Worm (Caenorhabditis elegans) whole organism, L4 larva: ENCODE results near the gene dcn-1.

Experiments
- F10B5.3 ChIP-seq: sonication (generic microtip); optimal IDR thresholded peaks from 2 replicates; lab custom pipeline; 2016; ENCODE audit warnings: mild to moderate bottlenecking, missing genetic modification characterization, missing compliant biosample characterization
- F37D6.2 ChIP-seq: sonication (generic microtip); optimal IDR thresholded peaks from 2 replicates; lab custom pipeline; 2016; ENCODE audit warnings: mild to moderate bottlenecking, missing genetic modification characterization, missing compliant biosample characterization
- T20F7.1 ChIP-seq: fragments of 200-800 bp; sonication (Bioruptor generic); optimal IDR thresholded peaks from 2 replicates; lab custom pipeline; 2018; ENCODE audit warnings: mild to moderate bottlenecking, missing genetic modification characterization, missing compliant biosample characterization
- ZK546.5 ChIP-seq, 2 experiments: sonication (generic microtip); optimal IDR thresholded peaks; 2 replicates each; lab custom pipeline; 2017; ENCODE audit warnings: missing biosample characterization in 2 of 2, missing genetic modification characterization in 2 of 2
- aha-1 ChIP-seq: fragments of 150-350 bp; peaks from one replicate; lab custom pipeline; 2014; ENCODE audit warnings: missing biosample characterization, missing genetic modification characterization
- ceh-32 ChIP-seq: sonication (generic microtip); optimal IDR thresholded peaks from 2 replicates; lab custom pipeline; 2016; ENCODE audit warnings: mild to moderate bottlenecking, missing genetic modification characterization, missing compliant biosample characterization; ENCODE audit not compliant: poor library complexity
- ceh-44 ChIP-seq: fragments of 200-800 bp; sonication (Bioruptor generic); IDR thresholded peaks from 2 replicates; pipeline ENCODE4 v1.3.6; 2022; ENCODE audit warnings: missing genetic modification reagents, missing genetic modification characterization, missing compliant biosample characterization
- daf-12 ChIP-seq: fragments of 150-350 bp; optimal IDR thresholded peaks from 2 replicates; lab custom pipeline; 2014; ENCODE audit warnings: missing biosample characterization, missing genetic modification reagents, missing genetic modification characterization
- daf-19 ChIP-seq: fragments of 200-800 bp; sonication (Bioruptor generic); conservative IDR thresholded peaks from 2 replicates; pipeline ENCODE4 v1.3.6; 2022; ENCODE audit warnings: missing genetic modification characterization, missing compliant biosample characterization
- daf-8 ChIP-seq: fragments of 200-800 bp; sonication (Bioruptor generic); IDR thresholded peaks from 2 replicates; pipeline ENCODE4 v1.3.6; 2022; ENCODE audit warnings: missing genetic modification characterization, missing compliant biosample characterization
- dmd-6 ChIP-seq: fragments of 200-800 bp; sonication (Bioruptor generic); IDR thresholded peaks from 2 replicates; pipeline ENCODE4 v1.3.6; 2022; ENCODE audit warnings: missing genetic modification reagents, missing genetic modification characterization, missing compliant biosample characterization
- duxl-1 ChIP-seq: sonication (generic microtip); optimal IDR thresholded peaks from 2 replicates; lab custom pipeline; 2016; ENCODE audit warnings: mild to moderate bottlenecking, missing genetic modification characterization, moderate library complexity, missing compliant biosample characterization; ENCODE audit not compliant: poor library complexity
- dve-1 ChIP-seq: sonication (generic microtip); optimal IDR thresholded peaks from 2 replicates; lab custom pipeline; 2017; ENCODE audit warnings: antibody characterized with exemption, mild to moderate bottlenecking, missing genetic modification characterization, missing compliant biosample characterization; ENCODE audit not compliant: insufficient read depth
- egl-27 ChIP-seq: sonication (generic microtip); optimal IDR thresholded peaks from 3 replicates; lab custom pipeline; 2017; ENCODE audit warnings: missing biosample characterization, missing genetic modification reagents, missing genetic modification characterization
- fkh-10 ChIP-seq: fragments of 150-350 bp; optimal IDR thresholded peaks from 2 replicates; lab custom pipeline; 2014; ENCODE audit warnings: missing biosample characterization, missing genetic modification reagents, missing genetic modification characterization
- gei-8 ChIP-seq: fragments of 200-800 bp; sonication (Bioruptor generic); optimal IDR thresholded peaks from 2 replicates; lab custom pipeline; 2018; ENCODE audit warnings: mild to moderate bottlenecking, missing genetic modification characterization, missing compliant biosample characterization
- hmg-1.1 ChIP-seq: fragments of 200-800 bp; sonication (Bioruptor generic); IDR thresholded peaks from 2 replicates; pipeline ENCODE4 v1.3.6; 2022; ENCODE audit warnings: missing genetic modification reagents, missing genetic modification characterization, missing compliant biosample characterization
- jun-1 ChIP-seq: fragments of 150-350 bp; optimal IDR thresholded peaks from 2 replicates; lab custom pipeline; 2014; ENCODE audit warnings: missing biosample characterization, missing genetic modification reagents, missing genetic modification characterization
- lin-15B ChIP-seq: fragments of 150-350 bp; sonication (generic microtip); optimal IDR thresholded peaks from 3 replicates; lab custom pipeline; 2014; ENCODE audit warnings: missing biosample characterization, missing genetic modification characterization
- lin-29 ChIP-seq: fragments of 200-800 bp; sonication (Bioruptor generic); IDR thresholded peaks from 2 replicates; pipeline ENCODE4 v1.3.6; 2022; ENCODE audit warnings: missing genetic modification reagents, missing genetic modification characterization, missing compliant biosample characterization
- lin-38 ChIP-seq: fragments of 200-800 bp; sonication (Bioruptor generic); IDR thresholded peaks from 2 replicates; pipeline ENCODE4 v1.3.6; 2022; ENCODE audit warnings: missing genetic modification reagents, missing genetic modification characterization, missing compliant biosample characterization
- lir-3 ChIP-seq: sonication (generic microtip); optimal IDR thresholded peaks from 2 replicates; lab custom pipeline; 2016; ENCODE audit warnings: mild to moderate bottlenecking, missing genetic modification characterization, missing compliant biosample characterization
- madf-5 ChIP-seq, 2 experiments: fragments of 200-800 bp; sonication (Bioruptor generic); IDR thresholded peaks; 2 replicates each; pipeline ENCODE4 v1.3.6; 2022; ENCODE audit warnings: missing compliant biosample characterization in 2 of 2, missing genetic modification characterization in 2 of 2
- mes-2 ChIP-seq: sonication (generic microtip); optimal IDR thresholded peaks from 2 replicates; lab custom pipeline; 2016; ENCODE audit warnings: missing genotype, mild to moderate bottlenecking, missing genetic modification characterization, missing compliant biosample characterization; ENCODE audit not compliant: poor library complexity, severe bottlenecking
- mxl-2 ChIP-seq: fragments of 200-800 bp; sonication (Bioruptor generic); conservative IDR thresholded peaks from 2 replicates; pipeline ENCODE4 v1.3.6; 2022; ENCODE audit warnings: missing genetic modification reagents, missing genetic modification characterization, missing compliant biosample characterization
- mxl-3 ChIP-seq: fragments of 200-800 bp; sonication (Bioruptor generic); optimal IDR thresholded peaks from 2 replicates; lab custom pipeline; 2018; ENCODE audit warnings: mild to moderate bottlenecking, missing genetic modification characterization, missing compliant biosample characterization
- nhr-102 ChIP-seq: sonication (generic microtip); optimal IDR thresholded peaks from 2 replicates; lab custom pipeline; 2016; ENCODE audit warnings: mild to moderate bottlenecking, missing genetic modification characterization, moderate library complexity, missing compliant biosample characterization
- nhr-237 ChIP-seq: sonication (generic microtip); optimal IDR thresholded peaks from 2 replicates; lab custom pipeline; 2017; ENCODE audit warnings: missing biosample characterization, missing genetic modification characterization
- nhr-28 ChIP-seq: fragments of 150-350 bp; optimal IDR thresholded peaks from 2 replicates; lab custom pipeline; 2014; ENCODE audit warnings: missing biosample characterization, missing genetic modification characterization
- nhr-41 ChIP-seq: fragments of 200-800 bp; sonication (Bioruptor generic); IDR thresholded peaks from 2 replicates; pipeline ENCODE4 v1.3.6; 2022; ENCODE audit warnings: missing genetic modification reagents, missing genetic modification characterization, missing compliant biosample characterization
- nhr-48 ChIP-seq: sonication (generic microtip); optimal IDR thresholded peaks from 2 replicates; lab custom pipeline; 2016; ENCODE audit warnings: mild to moderate bottlenecking, missing genetic modification characterization, missing compliant biosample characterization
- nhr-76 ChIP-seq: fragments of 150-350 bp; optimal IDR thresholded peaks from 2 replicates; lab custom pipeline; 2014; ENCODE audit warnings: missing biosample characterization, missing genetic modification characterization
- nhr-77 ChIP-seq: fragments of 150-350 bp; optimal IDR thresholded peaks from 2 replicates; lab custom pipeline; 2014; ENCODE audit warnings: missing biosample characterization, missing genetic modification characterization
- pqm-1 ChIP-seq: sonication (generic microtip); optimal IDR thresholded peaks from 2 replicates; lab custom pipeline; 2017; ENCODE audit warnings: missing biosample characterization, missing genetic modification characterization
- rbr-2 ChIP-seq: sonication (generic microtip); optimal IDR thresholded peaks from 2 replicates; lab custom pipeline; 2016; ENCODE audit warnings: missing genotype, missing genetic modification characterization, missing compliant biosample characterization
- saeg-2 ChIP-seq: fragments of 200-800 bp; sonication (Bioruptor generic); IDR thresholded peaks from 2 replicates; pipeline ENCODE4 v1.3.6; 2022; ENCODE audit warnings: missing genetic modification reagents, missing genetic modification characterization, missing compliant biosample characterization
- set-16 ChIP-seq: fragments of 200-800 bp; sonication (Bioruptor generic); IDR thresholded peaks from 2 replicates; pipeline ENCODE4 v1.3.6; 2022; ENCODE audit warnings: missing genetic modification reagents, missing genetic modification characterization, missing compliant biosample characterization
- spr-1 ChIP-seq: sonication (generic microtip); optimal IDR thresholded peaks from 2 replicates; lab custom pipeline; 2016; ENCODE audit warnings: mild to moderate bottlenecking, missing genetic modification characterization, missing compliant biosample characterization
- tra-1 ChIP-seq: fragments of 200-800 bp; sonication (Bioruptor generic); IDR thresholded peaks from 2 replicates; pipeline ENCODE4 v1.3.6; 2022; ENCODE audit warnings: missing genetic modification reagents, missing genetic modification characterization, missing compliant biosample characterization
- unc-62 ChIP-seq, 3 experiments: fragments of 150-350 bp in 1 of 3; sonication (generic microtip); optimal IDR thresholded peaks in 2 of 3; peaks in 1 of 3; 1 replicate in 1 of 3; 2 replicates in 2 of 3; lab custom pipeline; 2014 to 2017; ENCODE audit warnings: missing biosample characterization in 3 of 3, missing genetic modification characterization in 3 of 3, missing genetic modification reagents in 3 of 3, missing genotype in 1 of 3
- zag-1 ChIP-seq: fragments of 150-350 bp; optimal IDR thresholded peaks from 2 replicates; lab custom pipeline; 2014; ENCODE audit warnings: missing biosample characterization, missing genetic modification characterization
- zfp-2 ChIP-seq: sonication (generic microtip); optimal IDR thresholded peaks from 2 replicates; lab custom pipeline; 2016; ENCODE audit warnings: mild to moderate bottlenecking, missing genetic modification characterization, missing compliant biosample characterization
- ztf-7 ChIP-seq: fragments of 150-350 bp; optimal IDR thresholded peaks from 2 replicates; lab custom pipeline; 2014; ENCODE audit warnings: missing biosample characterization, missing genetic modification characterization

The dcn-1 gene

DNA sequence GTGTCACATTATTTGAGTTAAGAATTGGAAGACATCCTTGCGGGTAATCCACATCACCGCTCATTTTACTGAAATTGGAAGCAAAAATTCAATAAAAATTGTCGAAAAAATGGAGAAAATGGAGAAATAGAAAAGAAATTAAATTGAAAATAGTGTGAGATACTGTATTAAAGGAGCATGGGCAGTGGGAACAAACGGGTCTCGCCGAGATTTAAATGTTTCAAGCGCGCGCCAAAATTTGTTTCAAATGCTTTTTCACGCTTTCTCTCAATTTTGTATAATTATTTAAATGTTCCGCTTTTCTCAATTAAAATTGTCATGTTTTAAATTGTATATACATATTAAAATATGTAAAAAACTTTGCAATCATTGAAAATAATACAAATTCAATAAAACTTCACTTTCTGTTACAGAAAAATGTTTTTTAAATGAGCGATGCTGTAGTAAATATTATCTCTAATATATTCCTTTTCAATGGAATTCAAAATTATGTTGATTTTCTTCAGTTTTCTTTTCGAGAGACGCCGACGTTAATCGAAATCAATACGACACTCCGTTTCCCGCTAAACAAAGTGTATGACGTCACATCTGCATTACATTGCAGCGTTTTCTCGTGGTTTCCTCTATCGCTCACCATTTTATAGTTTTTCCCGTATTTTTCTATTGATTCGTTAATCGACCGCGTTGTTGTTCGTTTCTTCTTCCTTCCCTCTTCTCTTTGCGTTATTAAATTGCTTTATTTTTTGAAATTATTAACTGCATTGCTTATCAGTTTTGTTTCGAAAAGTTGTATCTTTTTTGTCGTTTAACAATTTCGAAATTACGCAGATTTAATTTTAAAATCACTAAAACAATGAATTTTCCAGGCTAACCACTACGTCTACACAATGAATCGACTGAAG is at the start of gene dcn-1, which contains the start of gene evl-14 (continued):
- TF ChIP-seq fkh-10 (peak; percentile 3), daf-8 (no peak), lin-29 (no peak), nhr-77 (tag; lab: Kevin White, UChicago) (peak; percentile 44), spr-1 (tag; lab: Kevin White, UChicago) (no peak), pqm-1 (tag; lab: Kevin White, UChicago) (no peak), nhr-41 (GFP tag; lab: Robert Waterston, UW) (no peak)

DNA sequence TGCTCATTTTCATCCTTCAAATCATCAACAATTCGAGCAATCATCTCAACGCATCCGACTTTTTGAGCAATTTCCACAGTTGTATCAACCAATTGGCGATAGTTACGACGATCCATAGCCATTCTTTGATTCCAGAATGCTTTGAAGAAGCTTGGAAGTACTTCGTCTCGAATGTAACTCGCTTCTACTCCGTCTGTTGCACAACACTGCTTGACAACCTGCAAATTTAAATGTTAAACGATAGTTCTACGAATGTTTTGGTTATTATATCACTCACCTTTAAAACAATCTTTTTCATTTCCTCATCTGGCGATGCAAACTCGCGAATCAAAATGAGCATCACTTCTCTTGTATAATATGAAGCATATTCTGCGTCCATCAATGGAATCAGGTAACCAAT is 47.8 kb upstream of the dcn-1 start:
- TF ChIP-seq duxl-1 (tag; lab: Kevin White, UChicago): no peak
- no peak for TF ChIP-seq lin-15B (tag; lab: Kevin White, UChicago)
- TF ChIP-seq ZK546.5 (tag; optimal IDR thresholded peaks at IDR 0.05; lab: Kevin White, UChicago): no peak
- no peak for TF ChIP-seq zfp-2 (tag; lab: Kevin White, UChicago)
- TF ChIP-seq daf-12 (tag; lab: Kevin White, UChicago): no peak
- no peak for TF ChIP-seq ceh-32 (tag; lab: Kevin White, UChicago)
- peak; percentile 62 for TF ChIP-seq aha-1
- TF ChIP-seq, all 104 proteins: peak for 1

DNA sequence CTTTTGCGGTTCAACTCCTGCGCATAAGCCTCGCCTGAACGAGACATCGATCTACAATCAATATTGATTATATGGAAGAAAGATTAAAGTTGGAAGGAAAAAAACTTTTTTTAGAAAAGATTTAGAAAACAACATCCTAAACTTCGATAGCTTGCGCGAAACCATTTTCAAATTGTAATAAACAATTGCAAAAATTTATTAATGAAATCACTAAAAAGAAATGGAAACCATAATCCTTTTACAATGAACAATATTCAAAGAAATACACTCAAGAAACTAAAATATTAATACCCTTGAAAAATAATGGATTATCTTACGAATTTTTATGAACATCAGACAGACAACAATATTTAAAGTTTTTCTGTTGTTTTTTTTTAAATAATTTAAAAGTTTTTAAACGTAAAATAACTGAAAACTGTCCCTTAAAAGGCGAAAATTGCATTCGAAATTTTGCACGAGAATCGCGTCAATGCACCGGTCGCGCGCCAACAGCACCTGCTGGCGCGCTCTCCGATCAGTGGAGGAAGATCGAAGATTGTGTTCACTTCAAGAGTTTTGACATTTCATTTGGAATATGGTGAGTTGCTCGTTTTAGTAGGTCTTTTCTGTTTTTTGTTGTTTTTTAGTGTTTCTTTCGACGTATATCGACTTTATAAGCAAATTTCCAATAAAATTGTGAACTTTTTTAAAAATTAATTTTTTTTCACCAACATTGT is 44.3 kb upstream of the dcn-1 start, which contains the start of the genes sftb-1 and R10E4.1:
sftb-1 (minus strand) TSS at position 51 of the 716 bp plus-strand sequence.
R10E4.1 (plus strand) TSS at position 524 of the 716 bp plus-strand sequence.
- TF ChIP-seq ceh-32 (tag; lab: Kevin White, UChicago) (no peak), mes-2 (tag; lab: Kevin White, UChicago) (peak; percentile 80), fkh-10 (peak; percentile 50), nhr-76 (tag; lab: Kevin White, UChicago) (no peak), lin-38 (peak; percentile 67), T20F7.1 (peak; percentile 64), ceh-44 (no peak), F37D6.2 (tag; lab: Kevin White, UChicago) (peak; percentile 15), ztf-7 (tag; lab: Kevin White, UChicago) (peak; percentile 25), nhr-77 (tag; lab: Kevin White, UChicago) (peak; percentile 3), spr-1 (tag; lab: Kevin White, UChicago) (no peak), saeg-2 (GFP tag; lab: Robert Waterston, UW) (no peak), nhr-28 (tag; lab: Kevin White, UChicago) (peak; percentile 36), nhr-237 (tag; lab: Kevin White, UChicago) (no peak), nhr-102 (tag; lab: Kevin White, UChicago) (peak; percentile 45), nhr-48 (tag; lab: Kevin White, UChicago) (peak; percentile 28), tra-1 (GFP tag; lab: Robert Waterston, UW) (no peak), unc-62 (GFP tag; optimal IDR thresholded peaks at IDR 0.05 in 1 of 2; lab: Kevin White, UChicago) (peak in 1 of 2 experiments; percentile 73), unc-62 (tag; optimal IDR thresholded peaks at IDR 0.05; lab: Kevin White, UChicago) (no peak), mxl-3 (no peak), rbr-2 (tag; lab: Kevin White, UChicago) (peak; percentile 50), daf-12 (tag; lab: Kevin White, UChicago) (no peak), madf-5 (GFP tag; IDR thresholded peaks at IDR 0.05; lab: Robert Waterston, UW) (no peak), dve-1 (peak; percentile 71), hmg-1.1 (GFP tag; lab: Robert Waterston, UW) (peak; percentile 47; the same call in 1 of the 2 replicates), zag-1 (tag; lab: Kevin White, UChicago) (no peak), egl-27 (tag; lab: Kevin White, UChicago) (no peak), zfp-2 (tag; lab: Kevin White, UChicago) (no peak), F10B5.3 (tag; lab: Kevin White, UChicago) (no peak), set-16 (0 out of 2 replicates have a peak, but pooled peaks have one; percentile 17), lir-3 (tag; lab: Kevin White, UChicago) (no peak), daf-19 (GFP tag; lab: Robert Waterston, UW) (no peak), dmd-6 (GFP tag; lab: Robert Waterston, UW) (peak; percentile 59), gei-8 (no peak), mxl-2 (no peak), jun-1 (tag; lab: Kevin White, UChicago) (no peak)
